Fruit fly (Drosophila melanogaster): ENCODE measurements around the gene Oseg5.

dm6 chr2L:20851592-20851991, 16.0 kb upstream of the Oseg5 start:
- TF ChIP-seq gl (tag; optimal IDR thresholded peaks at IDR 0.05) (no peak), D1 (tag; optimal IDR thresholded peaks at IDR 0.05) (peak; percentile 58)
